Fruit fly (Drosophila melanogaster) whole organism, embryonic: ENCODE data around the gene Cul6.

Experiments used
- CG18262 ChIP-seq: fragments of 200-800 bp; optimal IDR thresholded peaks from 3 replicates; lab custom pipeline; 2019; ENCODE audit warnings: missing biosample characterization, mild to moderate bottlenecking, missing genetic modification characterization, moderate library complexity
- emc ChIP-seq: fragments of 200-800 bp; sonication (Bioruptor generic); optimal IDR thresholded peaks from 2 replicates; lab custom pipeline; 2016; ENCODE audit warnings: missing biosample characterization, missing genetic modification characterization
- zfh1 ChIP-seq: fragments of 200-800 bp; sonication (Bioruptor generic); IDR thresholded peaks from 3 replicates; pipeline ENCODE4 v1.3.6; 2022; ENCODE audit warnings: missing biosample characterization, missing genetic modification characterization

Gene Cul6

DNA sequence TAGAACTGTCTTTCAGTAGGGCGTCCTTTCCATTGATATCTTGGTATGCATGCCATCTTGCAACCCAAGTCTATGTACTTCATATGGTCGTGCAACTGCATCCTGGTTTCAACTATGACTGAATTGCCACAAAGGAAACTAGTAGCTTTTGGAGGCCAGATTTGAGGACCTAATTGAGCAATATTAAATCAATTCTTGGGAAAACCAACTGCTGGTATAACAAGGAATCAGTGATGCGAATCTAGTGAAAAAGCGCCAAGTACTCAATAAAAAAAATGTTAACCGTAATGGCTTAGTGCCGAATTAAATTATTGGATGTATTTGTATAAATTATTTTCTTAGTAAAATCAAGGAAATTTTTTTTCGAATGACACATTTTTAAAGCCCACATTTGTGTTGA is 43.9 kb downstream of the Cul6 start, which contains the start of gene Or69a (continued):
- TF ChIP-seq CG18262 (tag; lab: Kevin White, UChicago) (no peak), emc (GFP tag; lab: Kevin White, UChicago) (no peak), zfh1 (no peak)
- TF ChIP-seq, all 482 proteins: peak for 0
